Worm (Caenorhabditis elegans) whole organism, L4/young adult: ENCODE data around the gene coh-3.

Experiments used
- W03F9.2 ChIP-seq: fragments of 150-350 bp; optimal IDR thresholded peaks from 2 replicates; lab custom pipeline; 2014; ENCODE audit warnings: missing biosample characterization, missing genetic modification characterization
- dao-5 ChIP-seq: sonication (generic microtip); optimal IDR thresholded peaks from 2 replicates; lab custom pipeline; 2016; ENCODE audit warnings: missing genotype, missing genetic modification characterization, moderate library complexity, missing compliant biosample characterization
- him-1 ChIP-seq: sonication (generic microtip); optimal IDR thresholded peaks from 2 replicates; lab custom pipeline; 2016; ENCODE audit warnings: missing genotype, missing genetic modification reagents, missing genetic modification characterization, missing compliant biosample characterization

Gene coh-3

ce11 chrV:14428865-14429264 is 28.4 kb upstream of the coh-3 start, which contains the start of gene F23B12.1:
Gene F23B12.1, plus strand, starts transcription at chrV:14429165.
- TF ChIP-seq W03F9.2 (tag; lab: Kevin White, UChicago) (no peak), him-1 (tag; lab: Kevin White, UChicago) (no peak), dao-5 (tag; lab: Kevin White, UChicago) (no peak)

ce11 chrV:14432259-14432658 is 25.0 kb upstream of the coh-3 start, which contains the start of gene egl-1:
Gene egl-1, minus strand, starts transcription at chrV:14432359.
- no peak for TF ChIP-seq him-1 (tag; lab: Kevin White, UChicago)
- no peak for TF ChIP-seq W03F9.2 (tag; lab: Kevin White, UChicago)
- TF ChIP-seq dao-5 (tag; lab: Kevin White, UChicago) = no peak

ce11 chrV:14433584-14433983 is 23.6 kb upstream of the coh-3 start:
- TF ChIP-seq W03F9.2 (tag; lab: Kevin White, UChicago) (no peak), dao-5 (tag; lab: Kevin White, UChicago) (no peak), him-1 (tag; lab: Kevin White, UChicago) (no peak)

ce11 chrV:14436195-14436594 is 21.0 kb upstream of the coh-3 start:
- no peak for TF ChIP-seq dao-5 (tag; lab: Kevin White, UChicago)
- no peak for TF ChIP-seq him-1 (tag; lab: Kevin White, UChicago)
- TF ChIP-seq W03F9.2 (tag; lab: Kevin White, UChicago) = no peak

- TF ChIP-seq him-1 (tag; lab: Kevin White, UChicago) = no peak
- no peak for TF ChIP-seq dao-5 (tag; lab: Kevin White, UChicago)
- TF ChIP-seq W03F9.2 (tag; lab: Kevin White, UChicago) = no peak
Measured at ce11 chrV:14437355-14437754, 19.9 kb upstream of the coh-3 start.

- TF ChIP-seq him-1 (tag; lab: Kevin White, UChicago) (no peak), W03F9.2 (tag; lab: Kevin White, UChicago) (no peak), dao-5 (tag; lab: Kevin White, UChicago) (no peak)
Measured at ce11 chrV:14438099-14438739, 19.0 kb upstream of the coh-3 start.

ce11 chrV:14439236-14439635 is 18.0 kb upstream of the coh-3 start:
- TF ChIP-seq dao-5 (tag; lab: Kevin White, UChicago) = no peak
- no peak for TF ChIP-seq W03F9.2 (tag; lab: Kevin White, UChicago)
- TF ChIP-seq him-1 (tag; lab: Kevin White, UChicago) = no peak

ce11 chrV:14440841-14441240 is 16.4 kb upstream of the coh-3 start, which contains the start of gene F23B12.4:
Gene F23B12.4, plus strand, starts transcription at chrV:14441141.
- TF ChIP-seq W03F9.2 (tag; lab: Kevin White, UChicago) = no peak
- no peak for TF ChIP-seq dao-5 (tag; lab: Kevin White, UChicago)
- no peak for TF ChIP-seq him-1 (tag; lab: Kevin White, UChicago)

- TF ChIP-seq dao-5 (tag; lab: Kevin White, UChicago) = no peak
- TF ChIP-seq him-1 (tag; lab: Kevin White, UChicago) = no peak
- TF ChIP-seq W03F9.2 (tag; lab: Kevin White, UChicago) = no peak
Measured at ce11 chrV:14446453-14446852, 10.8 kb upstream of the coh-3 start.

ce11 chrV:14447240-14447763 is 9.9 kb upstream of the coh-3 start, which contains the start of the genes dlat-1 and fntb-1:
Gene dlat-1, minus strand, starts transcription at chrV:14447290.
Gene fntb-1, plus strand, starts transcription at chrV:14447651.
- TF ChIP-seq dao-5 (tag; lab: Kevin White, UChicago) (no peak), W03F9.2 (tag; lab: Kevin White, UChicago) (no peak), him-1 (tag; lab: Kevin White, UChicago) (no peak)

ce11 chrV:14448669-14449068 is 8.6 kb upstream of the coh-3 start:
- TF ChIP-seq him-1 (tag; lab: Kevin White, UChicago) (no peak), W03F9.2 (tag; lab: Kevin White, UChicago) (no peak), dao-5 (tag; lab: Kevin White, UChicago) (no peak)

- TF ChIP-seq W03F9.2 (tag; lab: Kevin White, UChicago) (no peak), him-1 (tag; lab: Kevin White, UChicago) (no peak), dao-5 (tag; lab: Kevin White, UChicago) (no peak)
Measured at ce11 chrV:14449397-14449796, 7.8 kb upstream of the coh-3 start, which contains the start of gene F23B12.7. Gene F23B12.7, plus strand, starts transcription at chrV:14449697.

ce11 chrV:14456626-14457025 is 596 bp upstream of the coh-3 start, which contains the start of gene bmk-1:
Gene bmk-1, minus strand, starts transcription at chrV:14456984.
- TF ChIP-seq him-1 (tag; lab: Kevin White, UChicago) = no peak
- TF ChIP-seq W03F9.2 (tag; lab: Kevin White, UChicago) = no peak
- TF ChIP-seq dao-5 (tag; lab: Kevin White, UChicago) = no peak
